Worm (Caenorhabditis elegans) whole organism, midembryonic: ENCODE results near the gene lin-24.
"Not testable (repeated sequence)": the region's sequence is repeated elsewhere in the genome, so short reads cannot be mapped to it uniquely, and the experiment has no call there.

Experiments
- cog-1 ChIP-seq: sonication (generic microtip); optimal IDR thresholded peaks from 2 replicates; lab custom pipeline; 2016; ENCODE audit warnings: missing genetic modification characterization, missing compliant biosample characterization
- klf-2 ChIP-seq: fragments of 200-800 bp; sonication (Bioruptor generic); conservative IDR thresholded peaks from 2 replicates; pipeline ENCODE4 v1.3.6; 2022; ENCODE audit warnings: missing genetic modification reagents, missing genetic modification characterization, missing compliant biosample characterization
- ref-1 ChIP-seq: fragments of 200-800 bp; sonication (Bioruptor generic); conservative IDR thresholded peaks from 2 replicates; pipeline ENCODE4 v1.3.6; 2022; ENCODE audit warnings: missing genetic modification reagents, missing genetic modification characterization, missing compliant biosample characterization

- not testable (repeated sequence) for TF ChIP-seq cog-1 (tag; lab: Kevin White, UChicago); klf-2; ref-1 (GFP tag; lab: Robert Waterston, UW)
Observed at ce11 chrIV:12155819-12156218, 26.5 kb downstream of the lin-24 start.
